Fruit fly (Drosophila melanogaster) Kc167 (cell line): ENCODE data around the gene RPA2.

Source experiments
- Myc ChIP-seq: fragments of >200 bp; optimal IDR thresholded peaks from 2 replicates; lab custom pipeline; 2017; ENCODE audit warnings: missing external identifiers
- Sin3A ChIP-seq: fragments of >200 bp; optimal IDR thresholded peaks from 2 replicates; lab custom pipeline; 2018; ENCODE audit warnings: missing external identifiers
- psq ChIP-seq: fragments of >200 bp; optimal IDR thresholded peaks from 2 replicates; lab custom pipeline; 2017; ENCODE audit warnings: missing external identifiers
- ttk ChIP-seq: sonication (Bioruptor generic); optimal IDR thresholded peaks from 2 replicates; lab custom pipeline; 2017; ENCODE audit warnings: missing external identifiers

- TF ChIP-seq Myc (lab: Kevin White, UChicago) (no peak), Sin3A (lab: Kevin White, UChicago) (no peak), ttk (lab: Kevin White, UChicago) (no peak), psq (lab: Kevin White, UChicago) (no peak)
Observed at dm6 chr2L:20948625-20949024, 22.7 kb upstream of the RPA2 start.
